2 fruit fly cellular contexts compared by ENCODE assay signal in genomic region chr3L:3169107-3169506, dm6.
TF ChIP-seq lines count a peak whose summit lies in the region.

Gene CG32278, plus strand, starts transcription at chr3L:3169286.
Gene CG32281, plus strand, starts transcription at chr3L:3169375.

- no peak for TF ChIP-seq CTCF in whole organism, embryonic (GFP tag; optimal IDR thresholded peaks at IDR 0.05; lab: Kevin White, UChicago)

TF ChIP-seq in whole organism, adult, 20 proteins besides CTCF, POLR2A, EP300 and RAD21:
- TF ChIP-seq Clk (GFP tag; optimal IDR thresholded peaks at IDR 0.05; lab: Kevin White, UChicago) = no peak
- TF ChIP-seq Mnt (GFP tag; optimal IDR thresholded peaks at IDR 0.05; lab: Kevin White, UChicago) = peak; percentile 28
TF ChIP-seq in whole organism, adult: peak in this region for 1.

TF ChIP-seq in whole organism, embryonic, 481 proteins besides CTCF, POLR2A, EP300 and RAD21:
- TF ChIP-seq Taf1 (GFP tag; IDR thresholded peaks at IDR 0.05; lab: Robert Waterston, UW) = no peak
- TF ChIP-seq usp (GFP tag; optimal IDR thresholded peaks at IDR 0.05; lab: Kevin White, UChicago) = no peak
- peak; percentile 18 for TF ChIP-seq CG14710 (tag; optimal IDR thresholded peaks at IDR 0.05; lab: Kevin White, UChicago)
- TF ChIP-seq Scr (GFP tag; IDR thresholded peaks at IDR 0.05; lab: Robert Waterston, UW; ENCODE audit: partially characterized antibody) = no peak
- TF ChIP-seq Myb (GFP tag; optimal IDR thresholded peaks at IDR 0.05; lab: Kevin White, UChicago) = peak; percentile 7
- no peak for TF ChIP-seq oc (tag; optimal IDR thresholded peaks at IDR 0.05; lab: Kevin White, UChicago)
- TF ChIP-seq CG11398 (GFP tag; optimal IDR thresholded peaks at IDR 0.05; lab: Kevin White, UChicago) = no peak
- peak; percentile 28 for TF ChIP-seq CG4617 (GFP tag; optimal IDR thresholded peaks at IDR 0.05; lab: Kevin White, UChicago; ENCODE audit: borderline replicate concordance)
- no peak for TF ChIP-seq vfl (GFP tag; optimal IDR thresholded peaks at IDR 0.05; lab: Kevin White, UChicago)
- no peak for TF ChIP-seq h (optimal IDR thresholded peaks at IDR 0.05; lab: Kevin White, UChicago)
- no peak for TF ChIP-seq Dip2 (GFP tag; IDR thresholded peaks at IDR 0.05; lab: Robert Waterston, UW)
- no peak for TF ChIP-seq CG10431 (GFP tag; optimal IDR thresholded peaks at IDR 0.05; lab: Kevin White, UChicago)
- no peak for TF ChIP-seq ab (GFP tag; optimal IDR thresholded peaks at IDR 0.05; lab: Kevin White, UChicago)
- no peak for TF ChIP-seq dysf (GFP tag; IDR thresholded peaks at IDR 0.05; lab: Robert Waterston, UW)
- TF ChIP-seq phol (tag; optimal IDR thresholded peaks at IDR 0.05; lab: Kevin White, UChicago) = no peak
- no peak for TF ChIP-seq CG2875 (GFP tag; optimal IDR thresholded peaks at IDR 0.05; lab: Kevin White, UChicago)
- TF ChIP-seq Elba2 (GFP tag; optimal IDR thresholded peaks at IDR 0.05; lab: Kevin White, UChicago) = no peak
- peak; percentile 9 for TF ChIP-seq pzg (GFP tag; optimal IDR thresholded peaks at IDR 0.05; lab: Kevin White, UChicago)
- no peak for TF ChIP-seq CG1024 (GFP tag; IDR thresholded peaks at IDR 0.05; lab: Robert Waterston, UW)
- peak; percentile 47 for TF ChIP-seq MESR4 (GFP tag; optimal IDR thresholded peaks at IDR 0.05; lab: Kevin White, UChicago)
- TF ChIP-seq dm (GFP tag; optimal IDR thresholded peaks at IDR 0.05; lab: Kevin White, UChicago) = no peak
- TF ChIP-seq CG4730 (GFP tag; IDR thresholded peaks at IDR 0.05; lab: Robert Waterston, UW) = no peak
- peak; percentile 52 for TF ChIP-seq CG9797 (GFP tag; optimal IDR thresholded peaks at IDR 0.05; lab: Kevin White, UChicago)
- TF ChIP-seq tna (GFP tag; IDR thresholded peaks at IDR 0.05; lab: Robert Waterston, UW; ENCODE audit: partially characterized antibody) = no peak
- TF ChIP-seq CG1603 (tag; optimal IDR thresholded peaks at IDR 0.05; lab: Kevin White, UChicago) = no peak
- no peak for TF ChIP-seq D (optimal IDR thresholded peaks at IDR 0.05; lab: Kevin White, UChicago)
- TF ChIP-seq D (GFP tag; optimal IDR thresholded peaks at IDR 0.05; lab: Kevin White, UChicago) = no peak
- no peak for TF ChIP-seq jigr1 (GFP tag; IDR thresholded peaks at IDR 0.05; lab: Robert Waterston, UW)
- TF ChIP-seq stwl (tag; optimal IDR thresholded peaks at IDR 0.05; lab: Kevin White, UChicago) = peak; percentile 41
- TF ChIP-seq gfzf (GFP tag; optimal IDR thresholded peaks at IDR 0.05; lab: Kevin White, UChicago) = peak; percentile 54
- no peak for TF ChIP-seq shn (GFP tag; optimal IDR thresholded peaks at IDR 0.05; lab: Kevin White, UChicago)
- no peak for TF ChIP-seq CG11085 (GFP tag; IDR thresholded peaks at IDR 0.05; lab: Robert Waterston, UW)
- no peak for TF ChIP-seq abd-A (tag; optimal IDR thresholded peaks at IDR 0.05; lab: Kevin White, UChicago)
- TF ChIP-seq trem (tag; optimal IDR thresholded peaks at IDR 0.05; lab: Kevin White, UChicago) = peak; percentile 41
- no peak for TF ChIP-seq yki (optimal IDR thresholded peaks at IDR 0.05; lab: Kevin White, UChicago)
- peak; percentile 40 for TF ChIP-seq YL-1 (GFP tag; optimal IDR thresholded peaks at IDR 0.05; lab: Kevin White, UChicago)
- TF ChIP-seq Ssrp (tag; optimal IDR thresholded peaks at IDR 0.05; lab: Kevin White, UChicago) = no peak
- no peak for TF ChIP-seq Gsc (GFP tag; IDR thresholded peaks at IDR 0.05; lab: Robert Waterston, UW)
- TF ChIP-seq btn (GFP tag; optimal IDR thresholded peaks at IDR 0.05; lab: Kevin White, UChicago) = no peak
- no peak for TF ChIP-seq Spps (tag; optimal IDR thresholded peaks at IDR 0.05; lab: Kevin White, UChicago)
- no peak for TF ChIP-seq CG14441 (GFP tag; IDR thresholded peaks at IDR 0.05; lab: Robert Waterston, UW)
- TF ChIP-seq CG10209 (GFP tag; optimal IDR thresholded peaks at IDR 0.05; lab: Kevin White, UChicago) = no peak
- TF ChIP-seq esg (GFP tag; conservative IDR thresholded peaks at IDR 0.05; lab: Robert Waterston, UW) = no peak
- peak; percentile 67 for TF ChIP-seq CG3995 (GFP tag; optimal IDR thresholded peaks at IDR 0.05; lab: Kevin White, UChicago)
- no peak for TF ChIP-seq row (GFP tag; IDR thresholded peaks at IDR 0.05; lab: Robert Waterston, UW)
- TF ChIP-seq CG32772 (GFP tag; IDR thresholded peaks at IDR 0.05; lab: Robert Waterston, UW) = no peak
- TF ChIP-seq sens (GFP tag; lab: Kevin White, UChicago) = no peak
- TF ChIP-seq odd (GFP tag; optimal IDR thresholded peaks at IDR 0.05; lab: Kevin White, UChicago) = no peak
- TF ChIP-seq Sox102F (GFP tag; optimal IDR thresholded peaks at IDR 0.05; lab: Kevin White, UChicago) = no peak
- TF ChIP-seq Max (GFP tag; optimal IDR thresholded peaks at IDR 0.05; lab: Kevin White, UChicago) = peak; percentile 9
- TF ChIP-seq BEAF-32 (GFP tag; optimal IDR thresholded peaks at IDR 0.05; lab: Kevin White, UChicago) = peak; percentile 11
- no peak for TF ChIP-seq Atf-2 (GFP tag; optimal IDR thresholded peaks at IDR 0.05; lab: Kevin White, UChicago)
- TF ChIP-seq CG1529 (GFP tag; optimal IDR thresholded peaks at IDR 0.05; lab: Kevin White, UChicago) = no peak
- no peak for TF ChIP-seq insv (GFP tag; optimal IDR thresholded peaks at IDR 0.05; lab: Kevin White, UChicago)
- TF ChIP-seq twi (tag; optimal IDR thresholded peaks at IDR 0.05; lab: Kevin White, UChicago) = no peak
- peak; percentile 19; the same call in 1 of the 2 replicates for TF ChIP-seq MBD-R2 (GFP tag; IDR thresholded peaks at IDR 0.05; lab: Robert Waterston, UW)
